Worm (Caenorhabditis elegans) whole organism, L4 larva: Measurements from ENCODE around the gene fipr-1.

Experiments
- F10B5.3 ChIP-seq: sonication (generic microtip); optimal IDR thresholded peaks from 2 replicates; lab custom pipeline; 2016; ENCODE audit warnings: mild to moderate bottlenecking, missing genetic modification characterization, missing compliant biosample characterization
- F44E2.7 ChIP-seq: fragments of 200-800 bp; sonication (Bioruptor generic); IDR thresholded peaks from 2 replicates; pipeline ENCODE4 v2.1.2; 2022; ENCODE audit warnings: missing genetic modification characterization, missing compliant biosample characterization
- Y75B8A.6 ChIP-seq: fragments of 200-800 bp; sonication (Bioruptor generic); IDR thresholded peaks from 2 replicates; pipeline ENCODE4 v1.3.6; 2022; ENCODE audit warnings: missing genetic modification reagents, missing genetic modification characterization, missing compliant biosample characterization
- ZK546.5 ChIP-seq, 2 experiments: sonication (generic microtip); optimal IDR thresholded peaks; 2 replicates each; lab custom pipeline; 2017; ENCODE audit warnings: missing biosample characterization in 2 of 2, missing genetic modification characterization in 2 of 2
- aly-2 ChIP-seq: sonication (generic microtip); optimal IDR thresholded peaks from 2 replicates; lab custom pipeline; 2018; ENCODE audit warnings: missing biosample characterization, missing genetic modification characterization
- ama-1 ChIP-seq: fragments of 150-350 bp; optimal IDR thresholded peaks from 2 replicates; lab custom pipeline; 2014; ENCODE audit warnings: inconsistent platforms, mixed read lengths
- attf-4 ChIP-seq: sonication (generic microtip); optimal IDR thresholded peaks from 3 replicates; lab custom pipeline; 2017; ENCODE audit warnings: missing biosample characterization, missing genetic modification characterization
- ceh-20 ChIP-seq: fragments of 200-800 bp; sonication (Bioruptor generic); IDR thresholded peaks from 2 replicates; pipeline ENCODE4 v1.3.6; 2022; ENCODE audit warnings: missing genetic modification reagents, missing genetic modification characterization, missing compliant biosample characterization
- ceh-28 ChIP-seq: fragments of 150-350 bp; optimal IDR thresholded peaks from 2 replicates; lab custom pipeline; 2014; ENCODE audit warnings: missing biosample characterization, missing genetic modification reagents, missing genetic modification characterization
- ceh-32 ChIP-seq: sonication (generic microtip); optimal IDR thresholded peaks from 2 replicates; lab custom pipeline; 2016; ENCODE audit warnings: mild to moderate bottlenecking, missing genetic modification characterization, missing compliant biosample characterization; ENCODE audit not compliant: poor library complexity
- daf-16 ChIP-seq, 3 experiments: sonication (generic microtip); optimal IDR thresholded peaks; 2 replicates each; lab custom pipeline; 2016 to 2017; ENCODE audit warnings: missing genetic modification characterization in 3 of 3, missing genetic modification reagents in 3 of 3, mild to moderate bottlenecking in 2 of 3, missing compliant biosample characterization in 2 of 3, missing biosample characterization in 1 of 3, moderate library complexity in 1 of 3
- egl-43 ChIP-seq: fragments of 200-800 bp; sonication (Bioruptor generic); IDR thresholded peaks from 2 replicates; pipeline ENCODE4 v1.3.6; 2022; ENCODE audit warnings: missing genetic modification reagents, missing genetic modification characterization, missing compliant biosample characterization
- hlh-11 ChIP-seq: fragments of 200-800 bp; sonication (Bioruptor generic); optimal IDR thresholded peaks from 2 replicates; lab custom pipeline; 2018; ENCODE audit warnings: mild to moderate bottlenecking, missing genetic modification characterization, missing compliant biosample characterization
- hlh-30 ChIP-seq: sonication (generic microtip); optimal IDR thresholded peaks from 2 replicates; lab custom pipeline; 2017; ENCODE audit warnings: antibody characterized with exemption, mild to moderate bottlenecking, missing genetic modification characterization, missing compliant biosample characterization; ENCODE audit not compliant: insufficient read depth
- hmg-1.1 ChIP-seq: fragments of 200-800 bp; sonication (Bioruptor generic); IDR thresholded peaks from 2 replicates; pipeline ENCODE4 v1.3.6; 2022; ENCODE audit warnings: missing genetic modification reagents, missing genetic modification characterization, missing compliant biosample characterization
- lim-7 ChIP-seq: fragments of 200-800 bp; sonication (Bioruptor generic); IDR thresholded peaks from 2 replicates; pipeline ENCODE4 v1.3.6; 2022; ENCODE audit warnings: missing genetic modification characterization, missing compliant biosample characterization
- lin-13 ChIP-seq: fragments of 150-350 bp; optimal IDR thresholded peaks from 2 replicates; lab custom pipeline; 2014; ENCODE audit warnings: missing biosample characterization, missing genetic modification reagents, missing genetic modification characterization
- lin-15B ChIP-seq: fragments of 150-350 bp; sonication (generic microtip); optimal IDR thresholded peaks from 3 replicates; lab custom pipeline; 2014; ENCODE audit warnings: missing biosample characterization, missing genetic modification characterization
- madf-9 ChIP-seq: fragments of 200-800 bp; sonication (Bioruptor generic); conservative IDR thresholded peaks from 2 replicates; pipeline ENCODE4 v1.3.6; 2022; ENCODE audit warnings: missing genetic modification reagents, missing genetic modification characterization, missing compliant biosample characterization
- mdl-1 ChIP-seq, 2 experiments: fragments of 150-350 bp in 1 of 2; sonication (generic microtip) in 1 of 2; optimal IDR thresholded peaks; 2 replicates each; lab custom pipeline; 2014 to 2017; ENCODE audit warnings: missing biosample characterization in 2 of 2, missing genetic modification characterization in 2 of 2
- mes-2 ChIP-seq: sonication (generic microtip); optimal IDR thresholded peaks from 2 replicates; lab custom pipeline; 2016; ENCODE audit warnings: missing genotype, mild to moderate bottlenecking, missing genetic modification characterization, missing compliant biosample characterization; ENCODE audit not compliant: poor library complexity, severe bottlenecking
- mxl-2 ChIP-seq: fragments of 200-800 bp; sonication (Bioruptor generic); conservative IDR thresholded peaks from 2 replicates; pipeline ENCODE4 v1.3.6; 2022; ENCODE audit warnings: missing genetic modification reagents, missing genetic modification characterization, missing compliant biosample characterization
- nhr-102 ChIP-seq: sonication (generic microtip); optimal IDR thresholded peaks from 2 replicates; lab custom pipeline; 2016; ENCODE audit warnings: mild to moderate bottlenecking, missing genetic modification characterization, moderate library complexity, missing compliant biosample characterization
- nhr-25 ChIP-seq: sonication (generic microtip); optimal IDR thresholded peaks from 2 replicates; lab custom pipeline; 2017; ENCODE audit warnings: missing genetic modification characterization, mild to moderate bottlenecking, missing compliant biosample characterization, antibody characterized with exemption, moderate library complexity, borderline replicate concordance; ENCODE audit not compliant: insufficient read depth
- nhr-28 ChIP-seq: fragments of 150-350 bp; optimal IDR thresholded peaks from 2 replicates; lab custom pipeline; 2014; ENCODE audit warnings: missing biosample characterization, missing genetic modification characterization
- nhr-41 ChIP-seq: fragments of 200-800 bp; sonication (Bioruptor generic); IDR thresholded peaks from 2 replicates; pipeline ENCODE4 v1.3.6; 2022; ENCODE audit warnings: missing genetic modification reagents, missing genetic modification characterization, missing compliant biosample characterization
- nhr-42 ChIP-seq: fragments of 200-800 bp; sonication (Bioruptor generic); IDR thresholded peaks from 2 replicates; pipeline ENCODE4 v1.3.6; 2022; ENCODE audit warnings: missing genetic modification characterization, missing compliant biosample characterization
- nhr-48 ChIP-seq: sonication (generic microtip); optimal IDR thresholded peaks from 2 replicates; lab custom pipeline; 2016; ENCODE audit warnings: mild to moderate bottlenecking, missing genetic modification characterization, missing compliant biosample characterization
- pha-4 ChIP-seq, 2 experiments: fragments of 150-350 bp in 1 of 2; fragments of 200-800 bp in 1 of 2; sonication (Bioruptor generic) in 1 of 2; IDR thresholded peaks in 1 of 2; optimal IDR thresholded peaks in 1 of 2; 2 replicates each; pipeline versions ENCODE4 v1.3.6 to Lab custom; 2014 to 2022; ENCODE audit warnings: missing genetic modification characterization in 2 of 2, missing genetic modification reagents in 2 of 2, missing biosample characterization in 1 of 2, missing compliant biosample characterization in 1 of 2
- pqm-1 ChIP-seq: sonication (generic microtip); optimal IDR thresholded peaks from 2 replicates; lab custom pipeline; 2017; ENCODE audit warnings: missing biosample characterization, missing genetic modification characterization
- skn-1 ChIP-seq: fragments of 150-350 bp; optimal IDR thresholded peaks from 2 replicates; lab custom pipeline; 2014; ENCODE audit warnings: missing biosample characterization, missing genetic modification characterization
- snpc-4 ChIP-seq: fragments of 150-350 bp; optimal IDR thresholded peaks from 2 replicates; lab custom pipeline; 2014; ENCODE audit warnings: missing biosample characterization, missing genetic modification characterization
- tra-1 ChIP-seq: fragments of 200-800 bp; sonication (Bioruptor generic); IDR thresholded peaks from 2 replicates; pipeline ENCODE4 v1.3.6; 2022; ENCODE audit warnings: missing genetic modification reagents, missing genetic modification characterization, missing compliant biosample characterization
- unc-62 ChIP-seq, 3 experiments: fragments of 150-350 bp in 1 of 3; sonication (generic microtip); optimal IDR thresholded peaks in 2 of 3; peaks in 1 of 3; 1 replicate in 1 of 3; 2 replicates in 2 of 3; lab custom pipeline; 2014 to 2017; ENCODE audit warnings: missing biosample characterization in 3 of 3, missing genetic modification characterization in 3 of 3, missing genetic modification reagents in 3 of 3, missing genotype in 1 of 3
- zfp-3 ChIP-seq: fragments of 200-800 bp; sonication (Bioruptor generic); conservative IDR thresholded peaks from 2 replicates; pipeline ENCODE4 v1.3.6; 2022; ENCODE audit warnings: missing genetic modification reagents, missing genetic modification characterization, missing compliant biosample characterization
- zip-2 ChIP-seq: fragments of 150-350 bp; optimal IDR thresholded peaks from 2 replicates; lab custom pipeline; 2014; ENCODE audit warnings: missing biosample characterization, missing genetic modification characterization
- ztf-7 ChIP-seq: fragments of 150-350 bp; optimal IDR thresholded peaks from 2 replicates; lab custom pipeline; 2014; ENCODE audit warnings: missing biosample characterization, missing genetic modification characterization

fipr-1 gene

ce11 chrV:12352881-12353280, 8.7 kb downstream of the fipr-1 start:
- TF ChIP-seq hlh-11 (peak; percentile 11), ama-1 (lab: Kevin White, UChicago) (peak; percentile 55), mes-2 (no peak), lin-13 (no peak), snpc-4 (tag; lab: Kevin White, UChicago) (no peak), lim-7 (GFP tag; lab: Robert Waterston, UW) (no peak), zip-2 (no peak), F10B5.3 (no peak)

- no peak for TF ChIP-seq zfp-3 (GFP tag; lab: Robert Waterston, UW)
- TF ChIP-seq, all 104 proteins: peak for 0
Measured at ce11 chrV:12352445-12352844, 9.1 kb downstream of the fipr-1 start, which contains the start of gene sqt-3. Gene sqt-3 (plus strand): TSS chrV:12352745.

ce11 chrV:12351842-12352241, 9.7 kb downstream of the fipr-1 start:
- no peak for TF ChIP-seq ceh-32 (tag; lab: Kevin White, UChicago)
- TF ChIP-seq hlh-30 (tag; lab: Kevin White, UChicago) = peak; percentile 63
- TF ChIP-seq hlh-11 = peak; percentile 14

ce11 chrV:12349365-12349764, 12.2 kb downstream of the fipr-1 start:
- TF ChIP-seq ceh-28 (tag; lab: Kevin White, UChicago) (no peak), nhr-48 (tag; lab: Kevin White, UChicago) (peak; percentile 42), hmg-1.1 (GFP tag; lab: Robert Waterston, UW) (no peak), ZK546.5 (tag; optimal IDR thresholded peaks at IDR 0.05; lab: Kevin White, UChicago) (no peak), F44E2.7 (no peak), hlh-11 (peak; percentile 31), mxl-2 (GFP tag; lab: Robert Waterston, UW) (no peak), ceh-20 (no peak)
- TF ChIP-seq, all 104 proteins: peak for 2

ce11 chrV:12347854-12348253, 13.7 kb downstream of the fipr-1 start:
- peak; percentile 27 for TF ChIP-seq pqm-1 (tag; lab: Kevin White, UChicago)
- TF ChIP-seq tra-1 (GFP tag; lab: Robert Waterston, UW) = no peak
- no peak for TF ChIP-seq aly-2 (tag; lab: Kevin White, UChicago)
- TF ChIP-seq madf-9 = no peak
- TF ChIP-seq nhr-28 = peak; percentile 26
- no peak for TF ChIP-seq pha-4 (GFP tag; IDR thresholded peaks at IDR 0.05; lab: Robert Waterston, UW)
- TF ChIP-seq pha-4 (tag; optimal IDR thresholded peaks at IDR 0.05; lab: Kevin White, UChicago) = no peak
- TF ChIP-seq unc-62 (GFP tag; optimal IDR thresholded peaks at IDR 0.05 in 1 of 2; lab: Kevin White, UChicago) = peak in 1 of 2 experiments; percentile 58
- TF ChIP-seq unc-62 (tag; optimal IDR thresholded peaks at IDR 0.05; lab: Kevin White, UChicago) = no peak
- no peak for TF ChIP-seq daf-16 (GFP tag; optimal IDR thresholded peaks at IDR 0.05; lab: Kevin White, UChicago)
- peak; percentile 17 for TF ChIP-seq daf-16 (tag; optimal IDR thresholded peaks at IDR 0.05; lab: Kevin White, UChicago)

- TF ChIP-seq nhr-25 (tag; lab: Kevin White, UChicago) = no peak
- no peak for TF ChIP-seq F44E2.7
- no peak for TF ChIP-seq attf-4 (tag; lab: Kevin White, UChicago)
- TF ChIP-seq daf-16 (GFP tag; optimal IDR thresholded peaks at IDR 0.05; lab: Kevin White, UChicago) = no peak
- TF ChIP-seq daf-16 (tag; optimal IDR thresholded peaks at IDR 0.05; lab: Kevin White, UChicago) = no peak
- no peak for TF ChIP-seq snpc-4 (tag; lab: Kevin White, UChicago)
- TF ChIP-seq nhr-102 (tag; lab: Kevin White, UChicago) = no peak
- TF ChIP-seq skn-1 (tag; lab: Kevin White, UChicago) = no peak
- TF ChIP-seq ztf-7 (tag; lab: Kevin White, UChicago) = no peak
- TF ChIP-seq zfp-3 (GFP tag; lab: Robert Waterston, UW) = no peak
- TF ChIP-seq lin-15B (tag; lab: Kevin White, UChicago) = no peak
- no peak for TF ChIP-seq hlh-30 (tag; lab: Kevin White, UChicago)
- no peak for TF ChIP-seq hlh-11
- TF ChIP-seq nhr-41 = no peak
- no peak for TF ChIP-seq mdl-1 (tag; optimal IDR thresholded peaks at IDR 0.05; lab: Kevin White, UChicago)
- no peak for TF ChIP-seq egl-43 (GFP tag; lab: Robert Waterston, UW)
- no peak for TF ChIP-seq Y75B8A.6
- no peak for TF ChIP-seq madf-9
- TF ChIP-seq nhr-42 = no peak
Measured at ce11 chrV:12345808-12346207, 15.7 kb downstream of the fipr-1 start, which contains the start of gene snb-2. Gene snb-2 (minus strand): TSS chrV:12345908.
